Fruit fly (Drosophila melanogaster) whole organism, embryonic: ENCODE measurements around the gene ida.
A peak's percentile ranks its signal among the peaks of the same experiment; 100 is the strongest.

Source experiments
- Aef1 ChIP-seq: fragments of 200-800 bp; sonication (Bioruptor generic); IDR thresholded peaks from 3 replicates; pipeline ENCODE4 v1.3.6; 2022; ENCODE audit warnings: missing biosample characterization, missing genetic modification characterization
- Asciz ChIP-seq: fragments of 200-800 bp; sonication (Bioruptor generic); optimal IDR thresholded peaks from 2 replicates; lab custom pipeline; 2017; ENCODE audit warnings: missing biosample characterization, mild to moderate bottlenecking, missing genetic modification characterization, missing genetic modification reagents
- B-H2 ChIP-seq: fragments of 200-800 bp; sonication (Bioruptor generic); optimal IDR thresholded peaks from 2 replicates; lab custom pipeline; 2018; ENCODE audit warnings: missing biosample characterization, mild to moderate bottlenecking, missing genetic modification characterization
- BtbVII ChIP-seq: fragments of 200-800 bp; sonication (Bioruptor generic); optimal IDR thresholded peaks from 3 replicates; lab custom pipeline; 2017; ENCODE audit warnings: missing biosample characterization, mild to moderate bottlenecking, missing genetic modification characterization
- CG10462 ChIP-seq: fragments of 200-800 bp; sonication (Bioruptor generic); optimal IDR thresholded peaks from 2 replicates; lab custom pipeline; 2016; ENCODE audit warnings: missing biosample characterization, missing genetic modification characterization
- CG10565 ChIP-seq: fragments of 200-800 bp; sonication (Bioruptor generic); optimal IDR thresholded peaks from 3 replicates; lab custom pipeline; 2016; ENCODE audit warnings: missing biosample characterization, mild to moderate bottlenecking, missing genetic modification characterization
- CG13424 ChIP-seq: fragments of 200-800 bp; sonication (Bioruptor generic); optimal IDR thresholded peaks from 2 replicates; lab custom pipeline; 2019; ENCODE audit warnings: missing biosample characterization, mild to moderate bottlenecking, missing genetic modification characterization, moderate library complexity
- CG13624 ChIP-seq: fragments of 200-800 bp; sonication (Bioruptor generic); optimal IDR thresholded peaks from 2 replicates; lab custom pipeline; 2016; ENCODE audit warnings: missing biosample characterization, missing genetic modification characterization
- CG15073 ChIP-seq: fragments of 200-800 bp; sonication (Bioruptor generic); optimal IDR thresholded peaks from 2 replicates; lab custom pipeline; 2016; ENCODE audit warnings: missing biosample characterization, missing genetic modification characterization
- CG16813 ChIP-seq: fragments of 200-800 bp; sonication (Bioruptor generic); IDR thresholded peaks from 3 replicates; pipeline ENCODE4 v1.3.6; 2022; ENCODE audit warnings: missing biosample characterization, missing genetic modification characterization; ENCODE audit not compliant: partially characterized antibody
- CG34224 ChIP-seq: fragments of 200-800 bp; sonication (Bioruptor generic); IDR thresholded peaks from 3 replicates; pipeline ENCODE4 v1.3.6; 2022; ENCODE audit warnings: missing biosample characterization, missing genetic modification characterization; ENCODE audit not compliant: partially characterized antibody
- CG34376 ChIP-seq: fragments of 200-800 bp; sonication (Bioruptor generic); optimal IDR thresholded peaks from 2 replicates; lab custom pipeline; 2018; ENCODE audit warnings: missing biosample characterization, mild to moderate bottlenecking, missing genetic modification characterization
- CG6791 ChIP-seq: fragments of 200-800 bp; sonication (Bioruptor generic); IDR thresholded peaks from 3 replicates; pipeline ENCODE4 v1.3.6; 2022; ENCODE audit warnings: missing biosample characterization, missing genetic modification characterization; ENCODE audit not compliant: partially characterized antibody
- CG7839 ChIP-seq: fragments of 200-800 bp; sonication (Bioruptor generic); optimal IDR thresholded peaks from 3 replicates; lab custom pipeline; 2018; ENCODE audit warnings: missing biosample characterization, mild to moderate bottlenecking, missing genetic modification characterization, moderate library complexity
- CG8290 ChIP-seq, 3 experiments: fragments of 200-800 bp; sonication (Bioruptor generic); optimal IDR thresholded peaks; 2 replicates each; lab custom pipeline; 2016 to 2019; ENCODE audit warnings: missing biosample characterization in 3 of 3, missing genetic modification characterization in 3 of 3, mild to moderate bottlenecking in 2 of 3, moderate library complexity in 1 of 3
- CG9437 ChIP-seq: fragments of 200-800 bp; sonication (Bioruptor generic); optimal IDR thresholded peaks from 2 replicates; lab custom pipeline; 2018; ENCODE audit warnings: missing biosample characterization, mild to moderate bottlenecking, missing genetic modification characterization
- CHES-1-like ChIP-seq: fragments of 200-800 bp; sonication (Bioruptor generic); optimal IDR thresholded peaks from 2 replicates; lab custom pipeline; 2016; ENCODE audit warnings: missing biosample characterization, missing genetic modification characterization
- Dek ChIP-seq: fragments of 200-800 bp; sonication (Bioruptor generic); optimal IDR thresholded peaks from 3 replicates; lab custom pipeline; 2019; ENCODE audit warnings: missing biosample characterization, mild to moderate bottlenecking, missing genetic modification characterization, moderate library complexity
- E2f1 ChIP-seq: fragments of 200-800 bp; sonication (Bioruptor generic); IDR thresholded peaks from 2 replicates; pipeline ENCODE4 v1.3.6; 2022; ENCODE audit warnings: missing biosample characterization, missing genetic modification characterization
- E2f2 ChIP-seq: fragments of 200-800 bp; sonication (Bioruptor generic); IDR thresholded peaks from 2 replicates; pipeline ENCODE4 v1.3.6; 2022; ENCODE audit warnings: missing biosample characterization, missing genetic modification characterization
- ERR ChIP-seq: fragments of 200-800 bp; sonication (Bioruptor generic); optimal IDR thresholded peaks from 2 replicates; lab custom pipeline; 2016; ENCODE audit warnings: missing biosample characterization, missing genetic modification characterization
- Fer2 ChIP-seq: fragments of 200-800 bp; sonication (Bioruptor generic); optimal IDR thresholded peaks from 2 replicates; lab custom pipeline; 2018; ENCODE audit warnings: missing biosample characterization, mild to moderate bottlenecking, missing genetic modification characterization, moderate library complexity
- HmgZ ChIP-seq: fragments of 200-800 bp; sonication (Bioruptor generic); optimal IDR thresholded peaks from 2 replicates; lab custom pipeline; 2018; ENCODE audit warnings: missing biosample characterization, mild to moderate bottlenecking, missing genetic modification characterization
- Hmr ChIP-seq: fragments of 200-800 bp; sonication (Bioruptor generic); optimal IDR thresholded peaks from 3 replicates; lab custom pipeline; 2017; ENCODE audit warnings: mild to moderate bottlenecking, missing biosample characterization, missing genetic modification reagents, missing genetic modification characterization
- Oli ChIP-seq: fragments of 200-800 bp; sonication (Bioruptor generic); optimal IDR thresholded peaks from 2 replicates; lab custom pipeline; 2018; ENCODE audit warnings: missing biosample characterization, mild to moderate bottlenecking, missing genetic modification characterization, moderate library complexity
- Tbp ChIP-seq: fragments of >200 bp; optimal IDR thresholded peaks from 2 replicates; lab custom pipeline; 2018; ENCODE audit warnings: missing biosample characterization, missing genetic modification characterization
- ac ChIP-seq: fragments of 200-800 bp; sonication (Bioruptor generic); optimal IDR thresholded peaks from 3 replicates; lab custom pipeline; 2017; ENCODE audit warnings: missing biosample characterization, mild to moderate bottlenecking, missing genetic modification characterization
- aop ChIP-seq: fragments of 200-800 bp; sonication (Bioruptor generic); IDR thresholded peaks from 2 replicates; pipeline ENCODE4 v1.3.6; 2022; ENCODE audit warnings: missing biosample characterization, missing genetic modification characterization
- bowl ChIP-seq: fragments of 200-800 bp; sonication (Bioruptor generic); IDR thresholded peaks from 2 replicates; pipeline ENCODE4 v1.3.6; 2022; ENCODE audit warnings: missing biosample characterization, missing genetic modification characterization
- chinmo ChIP-seq: fragments of 200-800 bp; sonication (Bioruptor generic); IDR thresholded peaks from 4 replicates; pipeline ENCODE4 v1.3.6; 2022; ENCODE audit warnings: missing biosample characterization, missing genetic modification characterization; ENCODE audit not compliant: partially characterized antibody
- dan ChIP-seq: fragments of 200-800 bp; sonication (Bioruptor generic); IDR thresholded peaks from 2 replicates; pipeline ENCODE4 v1.3.6; 2022; ENCODE audit warnings: missing biosample characterization, missing genetic modification characterization
- disco-r ChIP-seq: fragments of 200-800 bp; sonication (Bioruptor generic); optimal IDR thresholded peaks from 2 replicates; lab custom pipeline; 2016; ENCODE audit warnings: missing biosample characterization, missing genetic modification characterization
- ems ChIP-seq: fragments of 200-800 bp; sonication (Bioruptor generic); optimal IDR thresholded peaks from 3 replicates; lab custom pipeline; 2016; ENCODE audit warnings: missing biosample characterization, missing genetic modification characterization
- fd3F ChIP-seq: fragments of 200-800 bp; sonication (Bioruptor generic); optimal IDR thresholded peaks from 2 replicates; lab custom pipeline; 2018; ENCODE audit warnings: missing biosample characterization, mild to moderate bottlenecking, missing genetic modification characterization, moderate library complexity
- h ChIP-seq: fragments of >200 bp; optimal IDR thresholded peaks from 2 replicates; lab custom pipeline; 2017
- insv ChIP-seq, 2 experiments: fragments of 200-800 bp; sonication (Bioruptor generic); optimal IDR thresholded peaks; 3 replicates each; lab custom pipeline; 2016 to 2018; ENCODE audit warnings: missing biosample characterization in 2 of 2, missing genetic modification characterization in 2 of 2
- ken ChIP-seq: fragments of 200-800 bp; sonication (Bioruptor generic); IDR thresholded peaks from 3 replicates; pipeline ENCODE4 v1.3.6; 2022; ENCODE audit warnings: missing biosample characterization, missing genetic modification characterization
- kni ChIP-seq: fragments of 200-800 bp; sonication (Bioruptor generic); optimal IDR thresholded peaks from 3 replicates; lab custom pipeline; 2017; ENCODE audit warnings: mild to moderate bottlenecking, missing biosample characterization, missing genetic modification reagents, missing genetic modification characterization
- nmo ChIP-seq: fragments of 200-800 bp; sonication (Bioruptor generic); optimal IDR thresholded peaks from 2 replicates; lab custom pipeline; 2018; ENCODE audit warnings: missing biosample characterization, mild to moderate bottlenecking, missing genetic modification characterization, moderate library complexity
- pita ChIP-seq: fragments of 200-800 bp; sonication (Bioruptor generic); optimal IDR thresholded peaks from 2 replicates; lab custom pipeline; 2017; ENCODE audit warnings: missing biosample characterization, mild to moderate bottlenecking, missing genetic modification characterization
- sens ChIP-seq: fragments of 200-800 bp; sonication (Bioruptor generic); peaks from one replicate; lab custom pipeline; 2016; ENCODE audit warnings: missing biosample characterization, missing genetic modification characterization
- sim ChIP-seq: fragments of 200-800 bp; sonication (Bioruptor generic); IDR thresholded peaks from 2 replicates; pipeline ENCODE4 v1.3.6; 2022; ENCODE audit warnings: missing biosample characterization, missing genetic modification characterization
- sna ChIP-seq: fragments of 200-800 bp; sonication (Bioruptor generic); IDR thresholded peaks from 2 replicates; pipeline ENCODE4 v1.3.6; 2022; ENCODE audit warnings: missing biosample characterization, missing genetic modification characterization; ENCODE audit not compliant: partially characterized antibody
- sob ChIP-seq: fragments of 200-800 bp; sonication (Bioruptor generic); IDR thresholded peaks from 2 replicates; pipeline ENCODE4 v1.3.6; 2022; ENCODE audit warnings: missing biosample characterization, missing genetic modification characterization
- stwl ChIP-seq: fragments of 200-800 bp; sonication (Bioruptor generic); optimal IDR thresholded peaks from 3 replicates; lab custom pipeline; 2018; ENCODE audit warnings: missing biosample characterization, mild to moderate bottlenecking, missing genetic modification characterization, moderate library complexity
- tap ChIP-seq: fragments of 200-800 bp; optimal IDR thresholded peaks from 3 replicates; lab custom pipeline; 2019; ENCODE audit warnings: missing biosample characterization, mild to moderate bottlenecking, missing genetic modification characterization, moderate library complexity
- tio ChIP-seq: fragments of 200-800 bp; sonication (Bioruptor generic); optimal IDR thresholded peaks from 2 replicates; lab custom pipeline; 2017; ENCODE audit warnings: missing biosample characterization, missing genetic modification characterization, inconsistent platforms
- toy ChIP-seq: fragments of 200-800 bp; sonication (Bioruptor generic); IDR thresholded peaks from 2 replicates; pipeline ENCODE4 v1.3.6; 2022; ENCODE audit warnings: missing biosample characterization, missing genetic modification characterization
- vfl ChIP-seq: fragments of 200-800 bp; sonication (Bioruptor generic); optimal IDR thresholded peaks from 2 replicates; lab custom pipeline; 2016; ENCODE audit warnings: missing biosample characterization, missing genetic modification characterization
- vvl ChIP-seq: fragments of 200-800 bp; sonication (Bioruptor generic); IDR thresholded peaks from 2 replicates; pipeline ENCODE4 v1.3.6; 2022; ENCODE audit warnings: missing biosample characterization, missing genetic modification characterization
- zf30C ChIP-seq: fragments of 200-800 bp; sonication (Bioruptor generic); optimal IDR thresholded peaks from 3 replicates; lab custom pipeline; 2018; ENCODE audit warnings: missing biosample characterization, mild to moderate bottlenecking, missing genetic modification characterization

Gene ida

DNA sequence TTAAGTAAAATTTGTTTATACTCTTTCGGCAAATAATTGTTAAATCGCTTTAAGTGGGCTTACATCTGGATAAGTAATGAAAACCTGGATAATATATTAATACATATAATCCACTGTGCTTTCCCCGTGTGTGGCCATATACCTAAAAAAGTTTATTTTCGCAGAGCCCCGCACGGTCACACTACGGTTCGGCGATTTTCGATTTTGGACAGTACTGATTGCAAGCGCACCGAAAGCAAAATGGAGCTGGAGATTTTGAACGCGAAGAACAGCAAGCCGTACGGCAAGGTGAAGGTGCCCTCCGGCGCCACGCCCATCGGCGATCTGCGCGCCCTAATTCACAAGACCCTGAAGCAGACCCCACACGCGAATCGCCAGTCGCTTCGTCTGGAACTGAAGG is 1.8 kb upstream of the ida start, which contains the start of gene Sc2 (continued):
- TF ChIP-seq ERR (GFP tag; lab: Kevin White, UChicago) = peak; percentile 49
- no peak for TF ChIP-seq dan (GFP tag; lab: Robert Waterston, UW)
- TF ChIP-seq CG9437 (GFP tag; lab: Kevin White, UChicago) = no peak
- no peak for TF ChIP-seq sob (GFP tag; lab: Robert Waterston, UW)
- no peak for TF ChIP-seq CHES-1-like (GFP tag; lab: Kevin White, UChicago)
- TF ChIP-seq Fer2 (tag; lab: Kevin White, UChicago) = no peak
- TF ChIP-seq Tbp = no peak
- no peak for TF ChIP-seq nmo
- TF ChIP-seq B-H2 = peak; percentile 30
- TF ChIP-seq chinmo (GFP tag; lab: Robert Waterston, UW) = 0 out of 4 replicates have a peak, but pooled peaks have one; percentile 14
- TF ChIP-seq pita (GFP tag; lab: Kevin White, UChicago) = no peak
- no peak for TF ChIP-seq Oli (tag; lab: Kevin White, UChicago)
- TF ChIP-seq Dek (tag; lab: Kevin White, UChicago) = no peak
- no peak for TF ChIP-seq vvl (GFP tag; lab: Robert Waterston, UW)
- TF ChIP-seq aop (GFP tag; lab: Robert Waterston, UW) = no peak
- no peak for TF ChIP-seq CG34376
- no peak for TF ChIP-seq CG10565
- no peak for TF ChIP-seq ems (GFP tag; lab: Kevin White, UChicago)
- no peak for TF ChIP-seq CG10462
- peak; percentile 14 for TF ChIP-seq HmgZ
- no peak for TF ChIP-seq E2f1
- TF ChIP-seq toy (GFP tag; lab: Robert Waterston, UW) = no peak
- TF ChIP-seq disco-r (GFP tag; lab: Kevin White, UChicago) = no peak
- TF ChIP-seq CG15073 = no peak
- no peak for TF ChIP-seq kni
- TF ChIP-seq CG16813 (GFP tag; lab: Robert Waterston, UW) = 0 out of 3 replicates have a peak, but pooled peaks have one; percentile 16
- TF ChIP-seq CG6791 = peak; percentile 39; the same call in 2 of the 3 replicates
- no peak for TF ChIP-seq Asciz (GFP tag; lab: Kevin White, UChicago)
- no peak for TF ChIP-seq sna (GFP tag; lab: Robert Waterston, UW)
- TF ChIP-seq bowl (GFP tag; lab: Robert Waterston, UW) = no peak
- TF ChIP-seq zf30C (GFP tag; lab: Kevin White, UChicago) = no peak
- no peak for TF ChIP-seq CG34224 (GFP tag; lab: Robert Waterston, UW)
- TF ChIP-seq h = no peak
- no peak for TF ChIP-seq CG13424
- no peak for TF ChIP-seq ken (GFP tag; lab: Robert Waterston, UW)
- TF ChIP-seq BtbVII (GFP tag; lab: Kevin White, UChicago) = no peak
- no peak for TF ChIP-seq tap (tag; lab: Kevin White, UChicago)
- TF ChIP-seq tio (GFP tag; lab: Kevin White, UChicago) = no peak
- TF ChIP-seq vfl (GFP tag; lab: Kevin White, UChicago) = no peak
- TF ChIP-seq sim (GFP tag; lab: Robert Waterston, UW) = 0 out of 2 replicates have a peak, but pooled peaks have one; percentile 50
- no peak for TF ChIP-seq insv (GFP tag; optimal IDR thresholded peaks at IDR 0.05; lab: Kevin White, UChicago)
- peak; percentile 49 for TF ChIP-seq E2f2
- TF ChIP-seq CG8290 (GFP tag; optimal IDR thresholded peaks at IDR 0.05; lab: Kevin White, UChicago) = no peak
- peak in 1 of 2 experiments; percentile 62 for TF ChIP-seq CG8290 (tag; optimal IDR thresholded peaks at IDR 0.05; lab: Kevin White, UChicago)
- TF ChIP-seq ac = no peak
- no peak for TF ChIP-seq fd3F (GFP tag; lab: Kevin White, UChicago)
- no peak for TF ChIP-seq Hmr
- TF ChIP-seq CG7839 (tag; lab: Kevin White, UChicago) = no peak
- no peak; the same call in 2 of the 3 replicates for TF ChIP-seq Aef1 (GFP tag; lab: Robert Waterston, UW)
- TF ChIP-seq stwl (tag; lab: Kevin White, UChicago) = peak; percentile 45
- TF ChIP-seq sens (GFP tag; lab: Kevin White, UChicago) = no peak
- no peak for TF ChIP-seq CG13624
